Fruit fly (Drosophila melanogaster): ENCODE results near the gene Marf.

The Marf gene

DNA sequence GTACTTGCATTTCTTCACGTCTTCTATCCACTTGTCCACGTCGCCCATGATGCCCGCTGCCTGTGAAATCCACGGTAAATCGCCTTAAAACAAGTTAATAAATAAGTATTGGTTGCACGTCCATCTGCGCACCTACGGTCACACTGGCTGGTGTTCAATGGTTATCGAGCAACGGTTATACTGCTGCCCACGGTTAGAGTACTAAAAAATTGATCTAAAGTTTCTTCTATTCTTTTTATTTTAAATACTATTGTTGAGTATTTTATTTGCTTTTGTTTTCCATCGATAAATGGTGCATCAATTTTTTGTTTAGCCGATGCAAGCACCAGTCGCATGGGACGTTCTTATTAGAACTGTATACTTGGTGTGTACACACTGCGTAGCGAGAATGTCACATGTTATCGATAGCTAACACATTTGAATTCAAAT is 7.0 kb downstream of the Marf start, which contains the start of gene PpV (continued):
- peak; percentile 24 for TF ChIP-seq Med (GFP tag)
- no peak for TF ChIP-seq NK7.1 (GFP tag; optimal IDR thresholded peaks at IDR 0.05)
- no peak for TF ChIP-seq ash1 (GFP tag; optimal IDR thresholded peaks at IDR 0.05)
- no peak for TF ChIP-seq CG6689 (GFP tag; IDR thresholded peaks at IDR 0.05)
- no peak for TF ChIP-seq crc (GFP tag; optimal IDR thresholded peaks at IDR 0.05)
- no peak for TF ChIP-seq pho (GFP tag; optimal IDR thresholded peaks at IDR 0.05)
- TF ChIP-seq CG12219 (GFP tag; optimal IDR thresholded peaks at IDR 0.05): no peak
- no peak for TF ChIP-seq Hand (GFP tag; optimal IDR thresholded peaks at IDR 0.05)
- no peak for TF ChIP-seq chm (GFP tag; IDR thresholded peaks at IDR 0.05)
- no peak for TF ChIP-seq nau (GFP tag; optimal IDR thresholded peaks at IDR 0.05)
- TF ChIP-seq tx (GFP tag; optimal IDR thresholded peaks at IDR 0.05): no peak
- no peak for TF ChIP-seq CG10654 (GFP tag; optimal IDR thresholded peaks at IDR 0.05)
- no peak for TF ChIP-seq Rx (GFP tag; IDR thresholded peaks at IDR 0.05)
- peak; percentile 89 for TF ChIP-seq CG9797 (GFP tag; optimal IDR thresholded peaks at IDR 0.05)
- TF ChIP-seq lilli (GFP tag; optimal IDR thresholded peaks at IDR 0.05): no peak
- peak; percentile 54 for TF ChIP-seq CG15514 (GFP tag; optimal IDR thresholded peaks at IDR 0.05)
- peak; percentile 38 for TF ChIP-seq Max (GFP tag; optimal IDR thresholded peaks at IDR 0.05)
- TF ChIP-seq CG11085 (GFP tag; IDR thresholded peaks at IDR 0.05): no peak
- no peak for TF ChIP-seq crol (GFP tag; IDR thresholded peaks at IDR 0.05)
- TF ChIP-seq CG12659 (GFP tag; optimal IDR thresholded peaks at IDR 0.05): peak; percentile 66
- TF ChIP-seq vfl (GFP tag; optimal IDR thresholded peaks at IDR 0.05): no peak
- no peak for TF ChIP-seq Aef1 (GFP tag; IDR thresholded peaks at IDR 0.05)
- no peak for TF ChIP-seq CG32767 (GFP tag; IDR thresholded peaks at IDR 0.05)
- TF ChIP-seq ac (GFP tag; optimal IDR thresholded peaks at IDR 0.05): no peak
- TF ChIP-seq Ada2b (GFP tag; IDR thresholded peaks at IDR 0.05): no peak
- no peak for TF ChIP-seq Hr78 (GFP tag; optimal IDR thresholded peaks at IDR 0.05)
- no peak for TF ChIP-seq CG18476 (GFP tag; optimal IDR thresholded peaks at IDR 0.05)
- peak; percentile 97 for TF ChIP-seq Dp (GFP tag; optimal IDR thresholded peaks at IDR 0.05)
- TF ChIP-seq tin (GFP tag; optimal IDR thresholded peaks at IDR 0.05): no peak
- peak; percentile 73 for TF ChIP-seq sd (tag; optimal IDR thresholded peaks at IDR 0.05)
- no peak for TF ChIP-seq CG18262 (tag; optimal IDR thresholded peaks at IDR 0.05)
- TF ChIP-seq emc (GFP tag; optimal IDR thresholded peaks at IDR 0.05): no peak
- TF ChIP-seq Lim3 (GFP tag; IDR thresholded peaks at IDR 0.05): no peak
- TF ChIP-seq Optix (GFP tag; IDR thresholded peaks at IDR 0.05): no peak
- TF ChIP-seq CG16813 (GFP tag; IDR thresholded peaks at IDR 0.05; ENCODE audit: partially characterized antibody): peak; percentile 51
- TF ChIP-seq Oli (tag; optimal IDR thresholded peaks at IDR 0.05): no peak
- no peak for TF ChIP-seq bsh (GFP tag; optimal IDR thresholded peaks at IDR 0.05)

DNA sequence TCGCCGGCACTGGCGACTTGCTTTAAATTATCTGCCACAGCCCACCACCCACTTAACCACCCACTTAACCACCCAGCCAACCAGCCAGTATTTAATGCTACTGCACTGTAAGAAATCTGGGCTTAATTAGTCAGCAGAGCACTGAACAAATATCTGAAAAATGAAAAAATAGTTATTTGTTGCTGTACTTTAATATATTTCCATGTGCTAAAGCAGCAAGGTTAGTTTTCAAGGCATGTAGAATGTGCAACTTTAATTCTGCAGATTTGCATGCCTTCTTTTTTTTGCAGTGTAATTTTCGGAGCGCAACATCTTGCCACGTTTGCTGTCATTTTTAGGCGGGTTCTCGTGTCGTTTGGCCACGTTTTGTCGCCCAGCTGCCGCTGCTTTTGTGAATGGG is 9.9 kb downstream of the Marf start:
- TF ChIP-seq CG4730 (GFP tag; IDR thresholded peaks at IDR 0.05): 0 out of 2 replicates have a peak, but pooled peaks have one; percentile 29
- TF ChIP-seq Sry-β (GFP tag; optimal IDR thresholded peaks at IDR 0.05): no peak
- no peak for TF ChIP-seq ewg (GFP tag; optimal IDR thresholded peaks at IDR 0.05)
- no peak for TF ChIP-seq Asciz (GFP tag; optimal IDR thresholded peaks at IDR 0.05)
- no peak for TF ChIP-seq CG11093 (GFP tag; IDR thresholded peaks at IDR 0.05)
- no peak for TF ChIP-seq CG11696 (GFP tag; IDR thresholded peaks at IDR 0.05)
- 0 out of 2 replicates have a peak, but pooled peaks have one; percentile 33 for TF ChIP-seq chm (GFP tag; IDR thresholded peaks at IDR 0.05)
- no peak for TF ChIP-seq vfl (GFP tag; optimal IDR thresholded peaks at IDR 0.05)
- no peak; the same call in 1 of the 2 replicates for TF ChIP-seq sim (GFP tag; IDR thresholded peaks at IDR 0.05)
- peak; percentile 30 for TF ChIP-seq CG10979 (tag; optimal IDR thresholded peaks at IDR 0.05)
- no peak for TF ChIP-seq Lpt (GFP tag; optimal IDR thresholded peaks at IDR 0.05)
- TF ChIP-seq pum (GFP tag; optimal IDR thresholded peaks at IDR 0.05): peak; percentile 38
- TF ChIP-seq jigr1 (GFP tag; IDR thresholded peaks at IDR 0.05): no peak
- TF ChIP-seq trh (GFP tag; optimal IDR thresholded peaks at IDR 0.05): no peak
- TF ChIP-seq CG33213 (GFP tag; optimal IDR thresholded peaks at IDR 0.05): no peak
- no peak for TF ChIP-seq prd (optimal IDR thresholded peaks at IDR 0.05)
- TF ChIP-seq prd (GFP tag; IDR thresholded peaks at IDR 0.05): peak; percentile 59; the same call in 1 of the 3 replicates
- TF ChIP-seq CG2129 (GFP tag; IDR thresholded peaks at IDR 0.05; ENCODE audit: partially characterized antibody): no peak

All from whole organism, embryonic.